Fruit fly (Drosophila melanogaster): ENCODE results near the gene mrt.

The mrt gene

dm6 chr3R:27322225-27322624, 39.8 kb upstream of the mrt start, which contains the start of gene CG3339:
Gene CG3339, minus strand, starts transcription at chr3R:27322325.
- no peak for TF ChIP-seq Dfd (GFP tag; optimal IDR thresholded peaks at IDR 0.05)
- no peak for TF ChIP-seq ey (GFP tag; optimal IDR thresholded peaks at IDR 0.05)
- TF ChIP-seq GATAd (GFP tag; optimal IDR thresholded peaks at IDR 0.05): no peak
- TF ChIP-seq N (GFP tag; optimal IDR thresholded peaks at IDR 0.05): no peak
- no peak for TF ChIP-seq fru (GFP tag; optimal IDR thresholded peaks at IDR 0.05)
- TF ChIP-seq rgr (GFP tag; optimal IDR thresholded peaks at IDR 0.05): no peak
- TF ChIP-seq jim (GFP tag; optimal IDR thresholded peaks at IDR 0.05): no peak
- TF ChIP-seq Abd-B (GFP tag; optimal IDR thresholded peaks at IDR 0.05): no peak
- no peak for TF ChIP-seq Hr78 (GFP tag; optimal IDR thresholded peaks at IDR 0.05)
- no peak for TF ChIP-seq Jra (GFP tag; optimal IDR thresholded peaks at IDR 0.05)

- no peak for TF ChIP-seq HLH106 (tag; optimal IDR thresholded peaks at IDR 0.05)
- no peak for TF ChIP-seq Hnf4 (GFP tag; optimal IDR thresholded peaks at IDR 0.05)
- TF ChIP-seq Sp1 (GFP tag; optimal IDR thresholded peaks at IDR 0.05): no peak
- no peak for TF ChIP-seq dl (GFP tag; optimal IDR thresholded peaks at IDR 0.05; ENCODE audit: insufficient read depth in 1 of 2, partially characterized antibody in 2 of 2)
- no peak for TF ChIP-seq h (GFP tag; optimal IDR thresholded peaks at IDR 0.05)
- TF ChIP-seq pan (optimal IDR thresholded peaks at IDR 0.05): no peak
- no peak for TF ChIP-seq rgr (GFP tag; optimal IDR thresholded peaks at IDR 0.05)
- no peak for TF ChIP-seq foxo (GFP tag; optimal IDR thresholded peaks at IDR 0.05)
- TF ChIP-seq Mio (GFP tag; optimal IDR thresholded peaks at IDR 0.05): no peak
- TF ChIP-seq br (GFP tag; optimal IDR thresholded peaks at IDR 0.05): no peak
Measured at dm6 chr3R:27294113-27294512, 11.7 kb upstream of the mrt start.

- TF ChIP-seq OdsH (GFP tag; optimal IDR thresholded peaks at IDR 0.05) (no peak), Jra (GFP tag; optimal IDR thresholded peaks at IDR 0.05) (no peak), h (GFP tag; optimal IDR thresholded peaks at IDR 0.05) (no peak), GATAd (GFP tag; optimal IDR thresholded peaks at IDR 0.05) (no peak), foxo (GFP tag; optimal IDR thresholded peaks at IDR 0.05) (no peak), psq (GFP tag; optimal IDR thresholded peaks at IDR 0.05) (no peak), Hnf4 (GFP tag; optimal IDR thresholded peaks at IDR 0.05) (no peak), ey (GFP tag; optimal IDR thresholded peaks at IDR 0.05) (no peak), brk (GFP tag; optimal IDR thresholded peaks at IDR 0.05) (no peak)
Measured at dm6 chr3R:27293065-27293464, 10.6 kb upstream of the mrt start.

DNA sequence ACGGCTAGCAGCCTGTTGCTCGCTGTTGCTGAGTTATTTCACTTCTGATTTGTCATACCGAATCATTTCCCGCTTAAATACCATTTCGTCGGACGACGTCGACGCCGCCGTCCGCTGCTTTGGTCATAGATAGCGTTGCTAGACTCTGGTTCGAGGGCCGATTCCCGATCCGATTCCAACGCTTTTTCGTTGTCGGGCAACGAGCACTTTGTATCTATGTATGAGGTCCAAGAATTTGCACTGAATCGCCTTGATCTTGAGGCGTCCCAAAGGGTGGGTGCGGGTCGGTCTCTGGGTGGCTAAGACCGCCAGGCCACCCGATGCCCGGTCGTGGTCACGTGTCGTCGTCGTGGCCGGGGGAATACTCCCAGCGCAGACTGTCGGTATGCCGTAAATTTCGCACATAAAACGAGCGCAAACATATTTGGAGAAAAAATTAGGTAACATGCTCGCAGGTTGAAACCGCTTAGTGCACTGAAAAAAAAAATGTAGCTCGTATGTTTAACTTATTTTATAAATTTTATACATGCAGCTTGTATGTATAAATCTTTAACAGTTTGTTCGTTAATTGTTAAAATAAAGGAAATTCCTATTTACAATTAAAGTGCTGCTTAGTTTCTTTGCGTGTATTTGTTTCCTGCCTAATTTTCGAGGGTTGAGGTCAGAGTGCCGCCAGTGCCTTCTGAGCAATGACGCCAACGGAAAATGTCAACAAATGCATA, 9.9 kb upstream of the mrt start, which contains the start of gene CG3348:
CG3348 (minus strand) TSS at position 51 of the 722 bp plus-strand sequence.
- TF ChIP-seq Myc (optimal IDR thresholded peaks at IDR 0.05) (no peak), CG9705 (GFP tag; optimal IDR thresholded peaks at IDR 0.05) (no peak), br (GFP tag; optimal IDR thresholded peaks at IDR 0.05) (peak; percentile 46), psq (GFP tag; optimal IDR thresholded peaks at IDR 0.05) (peak; percentile 49), Abd-B (GFP tag; optimal IDR thresholded peaks at IDR 0.05) (no peak), dl (GFP tag; optimal IDR thresholded peaks at IDR 0.05; ENCODE audit: insufficient read depth in 1 of 2, partially characterized antibody in 2 of 2) (no peak), N (GFP tag; optimal IDR thresholded peaks at IDR 0.05) (no peak), CG32264 (GFP tag; optimal IDR thresholded peaks at IDR 0.05) (peak; percentile 50), GATAd (GFP tag; optimal IDR thresholded peaks at IDR 0.05) (no peak), Vsx2 (GFP tag; optimal IDR thresholded peaks at IDR 0.05; ENCODE audit: partially characterized antibody) (no peak), Dfd (GFP tag; optimal IDR thresholded peaks at IDR 0.05) (no peak), Sp1 (GFP tag; optimal IDR thresholded peaks at IDR 0.05) (peak; percentile 65), Rel (GFP tag; optimal IDR thresholded peaks at IDR 0.05) (no peak), Rel (tag; optimal IDR thresholded peaks at IDR 0.05) (peak; percentile 8), fru (GFP tag; optimal IDR thresholded peaks at IDR 0.05) (peak; percentile 73), lola (GFP tag; optimal IDR thresholded peaks at IDR 0.05) (no peak), sv (GFP tag; optimal IDR thresholded peaks at IDR 0.05) (peak; percentile 50), usp (GFP tag; optimal IDR thresholded peaks at IDR 0.05) (no peak), Mio (GFP tag; optimal IDR thresholded peaks at IDR 0.05) (no peak), Hr83 (GFP tag; optimal IDR thresholded peaks at IDR 0.05; ENCODE audit: poor library complexity, severe bottlenecking) (peak; percentile 36), brk (GFP tag; optimal IDR thresholded peaks at IDR 0.05) (no peak), h (GFP tag; optimal IDR thresholded peaks at IDR 0.05) (peak; percentile 72), Hr78 (GFP tag; optimal IDR thresholded peaks at IDR 0.05) (no peak), ey (GFP tag; optimal IDR thresholded peaks at IDR 0.05) (peak; percentile 71), tai (GFP tag; optimal IDR thresholded peaks at IDR 0.05) (no peak), HLH106 (tag; optimal IDR thresholded peaks at IDR 0.05) (peak; percentile 24), rgr (GFP tag; optimal IDR thresholded peaks at IDR 0.05) (peak; percentile 78), foxo (GFP tag; optimal IDR thresholded peaks at IDR 0.05) (peak in 1 of 2 experiments; percentile 78), Dif (GFP tag; optimal IDR thresholded peaks at IDR 0.05; ENCODE audit: partially characterized antibody) (no peak), Hnf4 (GFP tag; optimal IDR thresholded peaks at IDR 0.05) (peak; percentile 69), dmrt93B (GFP tag; optimal IDR thresholded peaks at IDR 0.05) (peak; percentile 9), sage (GFP tag; optimal IDR thresholded peaks at IDR 0.05) (no peak), Jra (GFP tag; optimal IDR thresholded peaks at IDR 0.05) (peak; percentile 32), woc (GFP tag; optimal IDR thresholded peaks at IDR 0.05) (peak; percentile 15), jim (GFP tag; optimal IDR thresholded peaks at IDR 0.05) (no peak), CrebA (GFP tag; optimal IDR thresholded peaks at IDR 0.05; ENCODE audit: borderline replicate concordance) (no peak), OdsH (GFP tag; optimal IDR thresholded peaks at IDR 0.05) (peak; percentile 64), pan (optimal IDR thresholded peaks at IDR 0.05) (no peak), dsf (GFP tag; optimal IDR thresholded peaks at IDR 0.05; ENCODE audit: borderline replicate concordance) (no peak)

All from whole organism, wandering third instar larva.